Worm (Caenorhabditis elegans): ENCODE results near the gene C03B1.17.

The C03B1.17 gene

ce11 chrX:6407805-6408204 lies 34.4 kb downstream of the C03B1.17 start:
- TF ChIP-seq unc-62 (GFP tag; optimal IDR thresholded peaks at IDR 0.05), result no peak

DNA sequence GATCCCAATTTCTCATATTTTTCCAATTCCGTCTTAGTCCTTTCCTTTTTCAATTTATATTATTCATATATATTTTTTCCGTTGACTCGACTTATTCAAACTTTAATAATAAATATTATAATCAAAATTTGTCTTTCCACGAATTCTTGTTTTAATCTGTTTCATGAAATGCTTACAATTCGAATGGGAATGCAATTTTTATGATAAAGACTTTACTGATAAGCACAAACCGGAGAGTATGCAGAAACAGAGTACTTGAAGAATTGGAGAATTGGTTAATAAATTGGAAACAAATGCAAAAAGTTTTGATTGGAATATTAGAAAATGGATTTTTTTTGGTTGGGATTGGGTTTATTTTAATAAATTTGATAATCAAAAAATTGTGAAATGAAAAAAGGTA lies 34.8 kb downstream of the C03B1.17 start:
- TF ChIP-seq unc-62 (GFP tag; optimal IDR thresholded peaks at IDR 0.05), result no peak

ce11 chrX:6408713-6409112 lies 35.3 kb downstream of the C03B1.17 start:
- TF ChIP-seq unc-62 (GFP tag; optimal IDR thresholded peaks at IDR 0.05), result no peak

- TF ChIP-seq unc-62 (GFP tag; optimal IDR thresholded peaks at IDR 0.05), result no peak
Observed at ce11 chrX:6410177-6410765, 36.8 kb downstream of the C03B1.17 start, which contains the start of gene mup-2. mup-2 (minus strand) TSS chrX:6410227.

DNA sequence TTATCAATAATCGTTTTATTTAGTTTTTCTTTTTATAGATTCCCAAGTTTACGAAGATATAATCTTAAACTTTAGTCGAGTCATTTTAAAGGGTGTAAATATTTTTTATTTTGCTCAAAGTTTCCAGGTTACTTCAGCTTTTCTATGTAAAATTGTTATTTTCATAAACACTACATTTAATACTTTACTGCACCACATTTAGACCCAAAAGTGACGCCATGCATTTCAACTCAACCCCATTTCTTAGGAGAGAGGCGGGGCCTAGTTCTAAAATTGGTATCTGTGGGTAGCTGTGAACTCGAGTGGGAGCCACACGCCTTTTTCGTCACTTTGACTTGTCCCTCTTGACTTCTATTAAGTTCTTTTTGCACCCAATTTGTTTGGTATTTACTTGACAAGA lies 39.1 kb downstream of the C03B1.17 start, which contains the start of gene T22E5.1:
TSS of gene T22E5.1 (plus strand) at position 301 of the 400 bp plus-strand sequence.
- TF ChIP-seq unc-62 (GFP tag; optimal IDR thresholded peaks at IDR 0.05), result no peak

- no peak for TF ChIP-seq unc-62 (GFP tag; optimal IDR thresholded peaks at IDR 0.05)
Observed at ce11 chrX:6413583-6413982, 40.1 kb downstream of the C03B1.17 start.

- TF ChIP-seq unc-62 (GFP tag; optimal IDR thresholded peaks at IDR 0.05), result no peak
Observed at ce11 chrX:6416357-6417087, 43.1 kb downstream of the C03B1.17 start, which contains the start of gene T22E5.6. T22E5.6 (minus strand) TSS chrX:6416407.

DNA sequence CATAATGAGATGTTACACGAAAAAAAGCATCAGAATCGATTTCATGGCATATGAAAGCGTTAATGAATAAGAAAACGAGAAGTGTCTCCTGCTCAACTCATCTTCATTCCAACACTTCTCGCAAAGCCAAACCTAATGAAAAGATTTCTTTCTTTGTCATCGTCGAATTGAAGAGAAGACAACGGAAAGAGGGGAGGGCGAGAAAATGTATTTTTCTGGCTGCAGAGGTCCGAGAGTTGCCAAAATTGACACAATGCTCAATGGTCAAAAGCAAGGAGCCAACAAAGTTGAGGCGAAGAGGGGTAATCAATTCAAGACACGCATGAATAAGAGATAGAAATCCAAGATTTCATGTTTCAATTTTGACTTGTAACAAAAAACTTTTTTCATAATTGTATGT lies 45.7 kb downstream of the C03B1.17 start:
- no peak for TF ChIP-seq unc-62 (GFP tag; optimal IDR thresholded peaks at IDR 0.05)

DNA sequence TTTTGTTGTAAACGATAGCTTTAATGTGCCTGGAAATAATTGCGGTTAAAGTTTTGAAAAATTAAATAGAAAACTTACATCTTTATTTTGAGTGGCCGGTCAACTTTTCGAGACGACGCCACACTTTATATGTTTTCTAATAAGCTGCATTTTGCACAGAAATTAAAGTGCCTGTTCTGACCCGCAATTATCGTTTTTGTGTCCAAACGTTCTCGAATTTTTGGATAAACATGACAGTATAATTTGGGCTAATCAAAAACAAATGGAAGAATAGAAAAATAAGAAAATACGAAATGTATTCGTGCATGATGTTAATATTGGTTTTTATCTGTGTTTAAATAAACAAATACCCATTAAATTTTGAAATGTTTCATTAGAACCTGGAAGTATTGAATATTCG lies 47.2 kb downstream of the C03B1.17 start, which contains the start of gene K10C2.12:
TSS of gene K10C2.12 (minus strand) at position 101 of the 400 bp plus-strand sequence.
- no peak for TF ChIP-seq unc-62 (GFP tag; optimal IDR thresholded peaks at IDR 0.05)
